Worm (Caenorhabditis elegans) whole organism, L1 larva: ENCODE data around the gene hdl-1.

ENCODE experiments used
- C16A3.4 ChIP-seq: fragments of 150-350 bp; optimal IDR thresholded peaks from 2 replicates; lab custom pipeline; 2014; ENCODE audit warnings: missing biosample characterization, missing genetic modification characterization
- C34B4.2 ChIP-seq: sonication (generic microtip); optimal IDR thresholded peaks from 2 replicates; lab custom pipeline; 2017; ENCODE audit warnings: mild to moderate bottlenecking, missing genetic modification characterization, missing compliant biosample characterization
- F16B12.6 ChIP-seq: fragments of 150-350 bp; optimal IDR thresholded peaks from 2 replicates; lab custom pipeline; 2014; ENCODE audit warnings: missing biosample characterization, missing genetic modification characterization
- Y116A8C.19 ChIP-seq: sonication (generic microtip); optimal IDR thresholded peaks from 2 replicates; lab custom pipeline; 2016; ENCODE audit warnings: missing compliant biosample characterization, missing genetic modification characterization, borderline replicate concordance
- alr-1 ChIP-seq: fragments of 200-800 bp; sonication (Bioruptor generic); optimal IDR thresholded peaks from 2 replicates; lab custom pipeline; 2018; ENCODE audit warnings: borderline replicate concordance, mild to moderate bottlenecking, missing genetic modification characterization, missing compliant biosample characterization
- ama-1 ChIP-seq: fragments of 150-350 bp; optimal IDR thresholded peaks from 2 replicates; lab custom pipeline; 2014
- ceh-88 ChIP-seq: fragments of 200-800 bp; sonication (Bioruptor generic); IDR thresholded peaks from 2 replicates; pipeline ENCODE4 v1.3.6; 2022; ENCODE audit warnings: missing genetic modification characterization, missing compliant biosample characterization
- ceh-90 ChIP-seq: sonication (generic microtip); optimal IDR thresholded peaks from 2 replicates; lab custom pipeline; 2016; ENCODE audit warnings: missing genetic modification characterization, missing compliant biosample characterization
- dsc-1 ChIP-seq: sonication (generic microtip); optimal IDR thresholded peaks from 2 replicates; lab custom pipeline; 2016; ENCODE audit warnings: mild to moderate bottlenecking, missing genetic modification characterization, missing compliant biosample characterization
- efl-1 ChIP-seq, 4 experiments: fragments of 150-350 bp; optimal IDR thresholded peaks in 3 of 4; peaks in 1 of 4; 1 replicate in 1 of 4; 2 replicates in 3 of 4; lab custom pipeline; 2014; ENCODE audit warnings: missing biosample characterization in 2 of 4, missing genetic modification characterization in 2 of 4, missing genetic modification reagents in 2 of 4
- efl-3 ChIP-seq: fragments of 200-800 bp; sonication (Bioruptor generic); optimal IDR thresholded peaks from 2 replicates; lab custom pipeline; 2018; ENCODE audit warnings: mild to moderate bottlenecking, missing genetic modification characterization, missing compliant biosample characterization
- egl-13 ChIP-seq: sonication (generic microtip); optimal IDR thresholded peaks from 2 replicates; lab custom pipeline; 2016; ENCODE audit warnings: missing genotype, missing genetic modification reagents, missing genetic modification characterization, missing compliant biosample characterization
- egl-27 ChIP-seq, 2 experiments: fragments of 150-350 bp in 1 of 2; sonication (generic microtip); optimal IDR thresholded peaks; 3 replicates each; lab custom pipeline; 2017 to 2018; ENCODE audit warnings: missing biosample characterization in 2 of 2, missing genetic modification characterization in 2 of 2, missing genetic modification reagents in 2 of 2
- elt-2 ChIP-seq: sonication (generic microtip); optimal IDR thresholded peaks from 2 replicates; lab custom pipeline; 2016; ENCODE audit warnings: missing genetic modification characterization, mild to moderate bottlenecking, inconsistent platforms, missing compliant biosample characterization, missing genetic modification reagents
- elt-3 ChIP-seq, 6 experiments: fragments of 150-350 bp in 1 of 6; sonication (generic microtip); optimal IDR thresholded peaks; 2 replicates each; lab custom pipeline; 2017 to 2018; ENCODE audit warnings: missing biosample characterization in 6 of 6, missing genetic modification characterization in 6 of 6, inconsistent platforms in 1 of 6
- ets-5 ChIP-seq: fragments of 200-800 bp; sonication (Bioruptor generic); IDR thresholded peaks from 2 replicates; pipeline ENCODE4 v1.3.6; 2022; ENCODE audit warnings: missing genetic modification characterization, missing compliant biosample characterization
- fkh-10 ChIP-seq: sonication (generic microtip); optimal IDR thresholded peaks from 2 replicates; lab custom pipeline; 2017; ENCODE audit warnings: missing biosample characterization, missing genetic modification reagents, missing genetic modification characterization
- fkh-4 ChIP-seq: sonication (generic microtip); optimal IDR thresholded peaks from 2 replicates; lab custom pipeline; 2016; ENCODE audit warnings: missing compliant biosample characterization, missing genetic modification characterization, borderline replicate concordance
- hlh-17 ChIP-seq: fragments of 200-800 bp; sonication (Bioruptor generic); optimal IDR thresholded peaks from 2 replicates; lab custom pipeline; 2018; ENCODE audit warnings: missing genetic modification characterization, mild to moderate bottlenecking, missing compliant biosample characterization, moderate library complexity, borderline replicate concordance
- hpl-2 ChIP-seq: fragments of 150-350 bp; optimal IDR thresholded peaks from 2 replicates; lab custom pipeline; 2014; ENCODE audit warnings: missing biosample characterization, missing genetic modification reagents, missing genetic modification characterization
- irx-1 ChIP-seq: sonication (generic microtip); optimal IDR thresholded peaks from 2 replicates; lab custom pipeline; 2016; ENCODE audit warnings: missing genetic modification characterization, missing compliant biosample characterization
- lin-13 ChIP-seq: fragments of 150-350 bp; optimal IDR thresholded peaks from 2 replicates; lab custom pipeline; 2014; ENCODE audit warnings: missing biosample characterization, missing genetic modification reagents, missing genetic modification characterization
- lin-14 ChIP-seq: fragments of 200-800 bp; sonication (Bioruptor generic); optimal IDR thresholded peaks from 2 replicates; lab custom pipeline; 2018; ENCODE audit warnings: mild to moderate bottlenecking, missing genetic modification characterization, moderate library complexity, missing compliant biosample characterization
- lin-15B ChIP-seq: fragments of 150-350 bp; sonication (generic microtip); optimal IDR thresholded peaks from 3 replicates; lab custom pipeline; 2014; ENCODE audit warnings: missing biosample characterization, missing genetic modification characterization
- lin-35 ChIP-seq, 2 experiments: fragments of 150-350 bp; optimal IDR thresholded peaks; 2 replicates each; lab custom pipeline; 2014; ENCODE audit warnings: missing biosample characterization in 2 of 2, missing genetic modification characterization in 2 of 2, missing genetic modification reagents in 2 of 2
- lir-3 ChIP-seq: sonication (generic microtip); optimal IDR thresholded peaks from 2 replicates; lab custom pipeline; 2016; ENCODE audit warnings: mild to moderate bottlenecking, missing genetic modification characterization, moderate library complexity, missing compliant biosample characterization; ENCODE audit not compliant: poor library complexity
- lsy-2 ChIP-seq, 2 experiments: fragments of 150-350 bp; optimal IDR thresholded peaks; 2 replicates each; lab custom pipeline; 2014; ENCODE audit warnings: missing biosample characterization in 2 of 2, missing genetic modification characterization in 2 of 2
- mab-9 ChIP-seq: fragments of 200-800 bp; sonication (Bioruptor generic); IDR thresholded peaks from 2 replicates; pipeline ENCODE4 v1.3.6; 2022; ENCODE audit warnings: missing genetic modification reagents, missing genetic modification characterization, missing compliant biosample characterization
- mep-1 ChIP-seq: fragments of 150-350 bp; optimal IDR thresholded peaks from 2 replicates; lab custom pipeline; 2014; ENCODE audit warnings: missing biosample characterization, missing genetic modification characterization
- nhr-11 ChIP-seq: fragments of 150-350 bp; optimal IDR thresholded peaks from 2 replicates; lab custom pipeline; 2014; ENCODE audit warnings: missing biosample characterization, missing genetic modification characterization
- nhr-19 ChIP-seq: fragments of 200-800 bp; sonication (Bioruptor generic); conservative IDR thresholded peaks from 2 replicates; pipeline ENCODE4 v1.3.6; 2022; ENCODE audit warnings: missing genetic modification characterization, missing compliant biosample characterization
- nhr-20 ChIP-seq: sonication (generic microtip); optimal IDR thresholded peaks from 2 replicates; lab custom pipeline; 2016; ENCODE audit warnings: mild to moderate bottlenecking, missing genetic modification characterization, missing compliant biosample characterization
- nhr-28 ChIP-seq: fragments of 150-350 bp; optimal IDR thresholded peaks from 2 replicates; lab custom pipeline; 2014; ENCODE audit warnings: missing biosample characterization, missing genetic modification characterization
- nhr-71 ChIP-seq: sonication (generic microtip); optimal IDR thresholded peaks from 2 replicates; lab custom pipeline; 2016; ENCODE audit warnings: mild to moderate bottlenecking, missing genetic modification characterization, moderate library complexity, missing compliant biosample characterization
- nhr-76 ChIP-seq: sonication (generic microtip); optimal IDR thresholded peaks from 2 replicates; lab custom pipeline; 2017; ENCODE audit warnings: missing biosample characterization, missing genetic modification characterization
- nhr-77 ChIP-seq: fragments of 150-350 bp; optimal IDR thresholded peaks from 2 replicates; lab custom pipeline; 2014; ENCODE audit warnings: missing biosample characterization, missing genetic modification characterization
- nhr-85 ChIP-seq: sonication (generic microtip); peaks from one replicate; lab custom pipeline; 2016; ENCODE audit warnings: missing genetic modification characterization, inconsistent platforms, missing compliant biosample characterization
- pax-3 ChIP-seq: fragments of 200-800 bp; sonication (Bioruptor generic); optimal IDR thresholded peaks from 2 replicates; lab custom pipeline; 2018; ENCODE audit warnings: mild to moderate bottlenecking, missing genetic modification characterization, moderate library complexity, missing compliant biosample characterization
- pqm-1 ChIP-seq: sonication (generic microtip); optimal IDR thresholded peaks from 3 replicates; lab custom pipeline; 2017; ENCODE audit warnings: missing biosample characterization, missing genetic modification characterization
- rnt-1 ChIP-seq: sonication (generic microtip); optimal IDR thresholded peaks from 2 replicates; lab custom pipeline; 2016; ENCODE audit warnings: mild to moderate bottlenecking, missing genetic modification characterization, moderate library complexity, missing compliant biosample characterization
- skn-1 ChIP-seq: fragments of 150-350 bp; optimal IDR thresholded peaks from 2 replicates; lab custom pipeline; 2014; ENCODE audit warnings: missing biosample characterization, missing genetic modification characterization
- sptf-1 ChIP-seq: fragments of 150-350 bp; optimal IDR thresholded peaks from 2 replicates; lab custom pipeline; 2014; ENCODE audit warnings: missing biosample characterization, missing genetic modification characterization
- sup-37 ChIP-seq: fragments of 200-800 bp; sonication (Bioruptor generic); optimal IDR thresholded peaks from 2 replicates; lab custom pipeline; 2018; ENCODE audit warnings: mild to moderate bottlenecking, missing genetic modification characterization, missing compliant biosample characterization
- swsn-7 ChIP-seq: sonication (generic microtip); optimal IDR thresholded peaks from 2 replicates; lab custom pipeline; 2016; ENCODE audit warnings: missing genetic modification characterization, missing compliant biosample characterization
- tbx-2 ChIP-seq: sonication (generic microtip); optimal IDR thresholded peaks from 2 replicates; lab custom pipeline; 2016; ENCODE audit warnings: missing genetic modification characterization, missing compliant biosample characterization
- unc-30 ChIP-seq: sonication (generic microtip); optimal IDR thresholded peaks from 2 replicates; lab custom pipeline; 2017; ENCODE audit warnings: missing biosample characterization, missing genetic modification characterization
- unc-86 ChIP-seq: sonication (generic microtip); optimal IDR thresholded peaks from 2 replicates; lab custom pipeline; 2016; ENCODE audit warnings: missing genetic modification characterization, missing compliant biosample characterization
- zag-1 ChIP-seq: fragments of 150-350 bp; optimal IDR thresholded peaks from 2 replicates; lab custom pipeline; 2014; ENCODE audit warnings: missing biosample characterization, missing genetic modification characterization
- zip-4 ChIP-seq: fragments of 200-800 bp; sonication (Bioruptor generic); optimal IDR thresholded peaks from 2 replicates; lab custom pipeline; 2018; ENCODE audit warnings: mild to moderate bottlenecking, missing genetic modification characterization, moderate library complexity, missing compliant biosample characterization
- ztf-4 ChIP-seq: fragments of 150-350 bp; optimal IDR thresholded peaks from 2 replicates; lab custom pipeline; 2014; ENCODE audit warnings: missing biosample characterization, missing genetic modification characterization

Gene hdl-1

ce11 chrIV:11957074-11957473 is 7.5 kb upstream of the hdl-1 start (continued):
- TF ChIP-seq C16A3.4 (tag; lab: Kevin White, UChicago) (no peak), tbx-2 (tag; lab: Kevin White, UChicago) (peak; percentile 43), lsy-2 (tag; optimal IDR thresholded peaks at IDR 0.05; lab: Kevin White, UChicago) (peak; percentile 3 to 6), nhr-19 (GFP tag; lab: Robert Waterston, UW) (peak; percentile 46), irx-1 (tag; lab: Kevin White, UChicago) (no peak), ceh-90 (tag; lab: Kevin White, UChicago) (no peak), dsc-1 (tag; lab: Kevin White, UChicago) (peak; percentile 4), nhr-77 (tag; lab: Kevin White, UChicago) (peak; percentile 80), lin-35 (GFP tag; optimal IDR thresholded peaks at IDR 0.05; lab: Kevin White, UChicago) (peak in 1 of 2 experiments; percentile 5)

ce11 chrIV:11956387-11956786 is 6.8 kb upstream of the hdl-1 start:
- TF ChIP-seq sptf-1 (tag; lab: Kevin White, UChicago) (no peak), nhr-76 (no peak), lin-15B (no peak), C34B4.2 (no peak), lsy-2 (tag; optimal IDR thresholded peaks at IDR 0.05; lab: Kevin White, UChicago) (peak; percentile 75 to 79), unc-30 (no peak), mep-1 (tag; lab: Kevin White, UChicago) (peak; percentile 93), pax-3 (tag; lab: Kevin White, UChicago) (peak; percentile 45), C16A3.4 (tag; lab: Kevin White, UChicago) (peak; percentile 82), nhr-85 (tag; lab: Kevin White, UChicago) (peak; percentile 100), ztf-4 (peak; percentile 90), nhr-11 (tag; lab: Kevin White, UChicago) (peak; percentile 69), F16B12.6 (tag; lab: Kevin White, UChicago) (no peak), mab-9 (GFP tag; lab: Robert Waterston, UW) (peak; percentile 62), lir-3 (tag; lab: Kevin White, UChicago) (peak; percentile 81), ama-1 (lab: Kevin White, UChicago) (no peak), elt-3 (tag; optimal IDR thresholded peaks at IDR 0.05; lab: Kevin White, UChicago) (peak; percentile 78 to 97 (median 92)), Y116A8C.19 (no peak), swsn-7 (tag; lab: Kevin White, UChicago) (peak; percentile 83), sup-37 (GFP tag; lab: Kevin White, UChicago) (peak; percentile 64), lin-13 (GFP tag; lab: Kevin White, UChicago) (peak; percentile 72), ets-5 (GFP tag; lab: Robert Waterston, UW) (no peak), unc-86 (no peak), pqm-1 (tag; lab: Kevin White, UChicago) (no peak), zag-1 (no peak), hlh-17 (no peak), nhr-28 (tag; lab: Kevin White, UChicago) (no peak), skn-1 (tag; lab: Kevin White, UChicago) (peak; percentile 54), tbx-2 (tag; lab: Kevin White, UChicago) (peak; percentile 90), fkh-4 (tag; lab: Kevin White, UChicago) (no peak), nhr-20 (peak; percentile 99), ceh-88 (GFP tag; lab: Robert Waterston, UW) (peak; percentile 69), egl-27 (tag; optimal IDR thresholded peaks at IDR 0.05; lab: Kevin White, UChicago) (peak; percentile 43 to 78), efl-3 (GFP tag; lab: Kevin White, UChicago) (no peak), egl-13 (tag; lab: Kevin White, UChicago) (peak; percentile 57), nhr-71 (tag; lab: Kevin White, UChicago) (peak; percentile 99), hpl-2 (GFP tag; lab: Kevin White, UChicago) (peak; percentile 46), lin-35 (GFP tag; optimal IDR thresholded peaks at IDR 0.05; lab: Kevin White, UChicago) (peak; percentile 65 to 89), fkh-10 (no peak), rnt-1 (tag; lab: Kevin White, UChicago) (peak; percentile 93), zip-4 (GFP tag; lab: Kevin White, UChicago) (peak; percentile 11), efl-1 (optimal IDR thresholded peaks at IDR 0.05; lab: Kevin White, UChicago) (peak; percentile 78 to 79), efl-1 (GFP tag; optimal IDR thresholded peaks at IDR 0.05 in 1 of 2; lab: Kevin White, UChicago) (peak; percentile 42 to 96), alr-1 (no peak), elt-2 (tag; lab: Kevin White, UChicago) (peak; percentile 70), lin-14 (GFP tag; lab: Kevin White, UChicago) (peak; percentile 99)
